Fruit fly (Drosophila melanogaster): ENCODE measurements around the gene Ugt36A1.

Ugt36A1 gene

dm6 chr2L:3573172-3573755, 45.6 kb upstream of the Ugt36A1 start (continued):
- TF ChIP-seq vvl (GFP tag; IDR thresholded peaks at IDR 0.05) (peak; percentile 55), CG16779 (GFP tag; IDR thresholded peaks at IDR 0.05) (no peak), wor (GFP tag; IDR thresholded peaks at IDR 0.05) (peak; percentile 64; the same call in 1 of the 2 replicates), unpg (GFP tag; optimal IDR thresholded peaks at IDR 0.05) (peak; percentile 77), sim (GFP tag; IDR thresholded peaks at IDR 0.05) (no peak), Elba2 (GFP tag; optimal IDR thresholded peaks at IDR 0.05) (no peak), salm (tag; optimal IDR thresholded peaks at IDR 0.05) (peak; percentile 31), pros (GFP tag; optimal IDR thresholded peaks at IDR 0.05) (no peak), CG8089 (GFP tag; optimal IDR thresholded peaks at IDR 0.05) (peak; percentile 19), sisA (GFP tag; IDR thresholded peaks at IDR 0.05) (peak; percentile 70), zfh2 (GFP tag; optimal IDR thresholded peaks at IDR 0.05) (peak; percentile 18), inv (GFP tag; IDR thresholded peaks at IDR 0.05; ENCODE audit: partially characterized antibody) (no peak), CG31441 (GFP tag; IDR thresholded peaks at IDR 0.05) (no peak; the same call in 1 of the 2 replicates), CG34422 (GFP tag; IDR thresholded peaks at IDR 0.05) (peak; percentile 55; the same call in 2 of the 3 replicates), slou (GFP tag; optimal IDR thresholded peaks at IDR 0.05) (no peak), lbe (GFP tag; optimal IDR thresholded peaks at IDR 0.05) (no peak), Deaf1 (tag; optimal IDR thresholded peaks at IDR 0.05) (no peak), stc (GFP tag; IDR thresholded peaks at IDR 0.05) (peak; percentile 61), CG12942 (GFP tag; optimal IDR thresholded peaks at IDR 0.05) (peak; percentile 53), HLH54F (GFP tag; optimal IDR thresholded peaks at IDR 0.05) (peak; percentile 17), CG30020 (tag; optimal IDR thresholded peaks at IDR 0.05) (peak; percentile 2), crol (GFP tag; IDR thresholded peaks at IDR 0.05) (peak; percentile 99), chm (GFP tag; IDR thresholded peaks at IDR 0.05) (no peak), ind (GFP tag; optimal IDR thresholded peaks at IDR 0.05) (peak; percentile 62), gsb (GFP tag; IDR thresholded peaks at IDR 0.05) (no peak), Antp (GFP tag; optimal IDR thresholded peaks at IDR 0.05) (peak; percentile 69), Myb (GFP tag; optimal IDR thresholded peaks at IDR 0.05) (peak; percentile 30), NFAT (GFP tag; IDR thresholded peaks at IDR 0.05) (no peak), fd3F (GFP tag; optimal IDR thresholded peaks at IDR 0.05) (peak; percentile 47), Taf1 (GFP tag; IDR thresholded peaks at IDR 0.05) (no peak; the same call in 1 of the 2 replicates), hkb (optimal IDR thresholded peaks at IDR 0.05) (no peak), hkb (GFP tag; IDR thresholded peaks at IDR 0.05) (peak; percentile 72), tx (GFP tag; optimal IDR thresholded peaks at IDR 0.05) (peak; percentile 55), Lhr (GFP tag; optimal IDR thresholded peaks at IDR 0.05) (peak; percentile 28), CG10366 (GFP tag; IDR thresholded peaks at IDR 0.05) (peak; percentile 63; the same call in 1 of the 2 replicates), CG1602 (GFP tag; optimal IDR thresholded peaks at IDR 0.05) (peak; percentile 53), Bteb2 (GFP tag; optimal IDR thresholded peaks at IDR 0.05) (no peak), klu (GFP tag; IDR thresholded peaks at IDR 0.05) (0 out of 2 replicates have a peak, but pooled peaks have one; percentile 9), CG4820 (GFP tag; optimal IDR thresholded peaks at IDR 0.05) (peak; percentile 74), CG10321 (GFP tag; IDR thresholded peaks at IDR 0.05) (no peak), ase (GFP tag; IDR thresholded peaks at IDR 0.05) (0 out of 3 replicates have a peak, but pooled peaks have one; percentile 37), trh (GFP tag; optimal IDR thresholded peaks at IDR 0.05) (no peak), vnd (GFP tag; IDR thresholded peaks at IDR 0.05; ENCODE audit: partially characterized antibody) (no peak), Ets65A (GFP tag) (peak; percentile 45), CG32767 (GFP tag; IDR thresholded peaks at IDR 0.05) (peak; percentile 77), CG33213 (GFP tag; optimal IDR thresholded peaks at IDR 0.05) (no peak), grau (tag; optimal IDR thresholded peaks at IDR 0.05) (peak; percentile 77), Poxn (GFP tag; IDR thresholded peaks at IDR 0.05) (no peak), CG17361 (GFP tag; IDR thresholded peaks at IDR 0.05) (peak; percentile 74; the same call in 2 of the 3 replicates), sob (GFP tag; IDR thresholded peaks at IDR 0.05) (peak; percentile 78), org-1 (GFP tag; optimal IDR thresholded peaks at IDR 0.05) (peak; percentile 52), CG32772 (GFP tag; IDR thresholded peaks at IDR 0.05) (peak; percentile 44; the same call in 1 of the 2 replicates)
